Worm (Caenorhabditis elegans): ENCODE data around the gene F36A4.3.

ce11 chrIV:4318056-4318455 lies 48.6 kb downstream of the F36A4.3 start:
- TF ChIP-seq fos-1 (tag; optimal IDR thresholded peaks at IDR 0.05) (no peak), mab-5 (tag; optimal IDR thresholded peaks at IDR 0.05) (no peak), elt-1 (tag; optimal IDR thresholded peaks at IDR 0.05) (no peak), nhr-11 (tag; optimal IDR thresholded peaks at IDR 0.05) (no peak), nhr-237 (tag; optimal IDR thresholded peaks at IDR 0.05) (no peak), snpc-4 (tag; optimal IDR thresholded peaks at IDR 0.05) (no peak), sem-4 (tag; optimal IDR thresholded peaks at IDR 0.05) (no peak), zag-1 (tag; optimal IDR thresholded peaks at IDR 0.05) (no peak), F13H6.1 (tag; optimal IDR thresholded peaks at IDR 0.05) (no peak), lsy-2 (tag; optimal IDR thresholded peaks at IDR 0.05) (no peak)
